Fruit fly (Drosophila melanogaster): ENCODE measurements around the gene crp.

crp gene

DNA sequence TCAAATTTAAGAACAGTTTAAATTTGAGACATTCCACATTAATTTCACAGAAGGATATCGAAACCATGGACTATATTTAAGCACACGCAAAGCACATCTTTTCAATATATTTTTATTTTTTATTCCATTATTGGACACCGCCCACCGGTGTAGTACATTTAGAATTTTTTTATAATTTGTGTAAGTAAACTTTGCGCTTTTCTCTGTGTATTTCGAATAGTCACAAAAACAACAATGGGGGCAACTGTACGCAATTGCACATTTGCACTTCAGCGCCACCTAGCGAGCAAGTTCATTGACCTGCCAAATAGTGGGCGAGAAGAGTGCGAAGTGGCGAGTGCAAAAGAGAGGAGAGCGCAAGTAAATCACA lies 11.7 kb downstream of the crp start (continued):
- TF ChIP-seq unpg (GFP tag; optimal IDR thresholded peaks at IDR 0.05) (peak; percentile 55), TFAM (GFP tag; optimal IDR thresholded peaks at IDR 0.05) (no peak), CG17829 (tag; optimal IDR thresholded peaks at IDR 0.05) (peak; percentile 4), Vsx1 (GFP tag; optimal IDR thresholded peaks at IDR 0.05) (no peak), MESR4 (GFP tag; optimal IDR thresholded peaks at IDR 0.05) (no peak), salm (tag; optimal IDR thresholded peaks at IDR 0.05) (no peak), Meics (GFP tag; optimal IDR thresholded peaks at IDR 0.05) (peak; percentile 73), Nf-YB (GFP tag; optimal IDR thresholded peaks at IDR 0.05) (no peak), CG1603 (tag; optimal IDR thresholded peaks at IDR 0.05) (peak; percentile 19), CG5953 (GFP tag; IDR thresholded peaks at IDR 0.05) (no peak), Six4 (GFP tag; optimal IDR thresholded peaks at IDR 0.05) (no peak), Atf3 (GFP tag; optimal IDR thresholded peaks at IDR 0.05) (no peak)

- no peak for TF ChIP-seq CG12769 (tag; optimal IDR thresholded peaks at IDR 0.05)
- TF ChIP-seq CG6175 (GFP tag; IDR thresholded peaks at IDR 0.05): no peak
- no peak for TF ChIP-seq zen (tag; optimal IDR thresholded peaks at IDR 0.05)
- peak; percentile 94 for TF ChIP-seq onecut (GFP tag; IDR thresholded peaks at IDR 0.05)
- TF ChIP-seq ewg (GFP tag; optimal IDR thresholded peaks at IDR 0.05): peak; percentile 79
- TF ChIP-seq z (GFP tag; IDR thresholded peaks at IDR 0.05): 0 out of 3 replicates have a peak, but pooled peaks have one; percentile 10
- TF ChIP-seq Med (GFP tag): peak; percentile 56
- TF ChIP-seq chinmo (GFP tag; IDR thresholded peaks at IDR 0.05; ENCODE audit: partially characterized antibody): 0 out of 4 replicates have a peak, but pooled peaks have one; percentile 35
- TF ChIP-seq Ets65A (GFP tag): peak; percentile 79
- peak; percentile 16 for TF ChIP-seq CG11504 (tag; optimal IDR thresholded peaks at IDR 0.05)
- peak; percentile 3 for TF ChIP-seq mam (GFP tag; optimal IDR thresholded peaks at IDR 0.05)
- no peak for TF ChIP-seq zfh2 (GFP tag; optimal IDR thresholded peaks at IDR 0.05)
- no peak for TF ChIP-seq kay (GFP tag; optimal IDR thresholded peaks at IDR 0.05)
- TF ChIP-seq Jarid2 (GFP tag; optimal IDR thresholded peaks at IDR 0.05): no peak
- TF ChIP-seq dpn (GFP tag; optimal IDR thresholded peaks at IDR 0.05): no peak
- no peak for TF ChIP-seq CG7357 (GFP tag; IDR thresholded peaks at IDR 0.05)
- peak; percentile 98 for TF ChIP-seq pfk (GFP tag; optimal IDR thresholded peaks at IDR 0.05)
- TF ChIP-seq CG32767 (GFP tag; IDR thresholded peaks at IDR 0.05): peak; percentile 8; the same call in 1 of the 2 replicates
- TF ChIP-seq Trl (optimal IDR thresholded peaks at IDR 0.05): peak in 1 of 2 experiments; percentile 2
- TF ChIP-seq Trl (GFP tag; optimal IDR thresholded peaks at IDR 0.05): no peak
- TF ChIP-seq CG31224 (GFP tag; IDR thresholded peaks at IDR 0.05): peak; percentile 98
- 0 out of 3 replicates have a peak, but pooled peaks have one; percentile 31 for TF ChIP-seq CG34224 (GFP tag; IDR thresholded peaks at IDR 0.05; ENCODE audit: partially characterized antibody)
- peak; percentile 16 for TF ChIP-seq Deaf1 (tag; optimal IDR thresholded peaks at IDR 0.05)
- peak; percentile 92 for TF ChIP-seq abd-A (tag; optimal IDR thresholded peaks at IDR 0.05)
- no peak for TF ChIP-seq TFAM (GFP tag; optimal IDR thresholded peaks at IDR 0.05)
- TF ChIP-seq crp (GFP tag; optimal IDR thresholded peaks at IDR 0.05): peak in 1 of 2 experiments; percentile 67
- TF ChIP-seq caup (GFP tag; optimal IDR thresholded peaks at IDR 0.05; ENCODE audit: severe bottlenecking): no peak
- no peak for TF ChIP-seq Elba2 (GFP tag; optimal IDR thresholded peaks at IDR 0.05)
- peak; percentile 25 for TF ChIP-seq cg (GFP tag; optimal IDR thresholded peaks at IDR 0.05)
- no peak for TF ChIP-seq CG6791 (GFP tag; IDR thresholded peaks at IDR 0.05; ENCODE audit: partially characterized antibody)
- peak; percentile 48 for TF ChIP-seq CG13894 (tag; optimal IDR thresholded peaks at IDR 0.05)
- 0 out of 2 replicates have a peak, but pooled peaks have one; percentile 34 for TF ChIP-seq seq (GFP tag; IDR thresholded peaks at IDR 0.05)
- TF ChIP-seq psq (GFP tag; optimal IDR thresholded peaks at IDR 0.05): no peak
- no peak for TF ChIP-seq CG33213 (GFP tag; optimal IDR thresholded peaks at IDR 0.05)
Measured at dm6 chr2L:16275177-16275808, 12.2 kb downstream of the crp start.

Measured in whole organism, embryonic.